Fruit fly (Drosophila melanogaster): Measurements from ENCODE around the gene CG5693.
A peak's percentile ranks its signal among the peaks of the same experiment; 100 is the strongest.

Gene CG5693

DNA sequence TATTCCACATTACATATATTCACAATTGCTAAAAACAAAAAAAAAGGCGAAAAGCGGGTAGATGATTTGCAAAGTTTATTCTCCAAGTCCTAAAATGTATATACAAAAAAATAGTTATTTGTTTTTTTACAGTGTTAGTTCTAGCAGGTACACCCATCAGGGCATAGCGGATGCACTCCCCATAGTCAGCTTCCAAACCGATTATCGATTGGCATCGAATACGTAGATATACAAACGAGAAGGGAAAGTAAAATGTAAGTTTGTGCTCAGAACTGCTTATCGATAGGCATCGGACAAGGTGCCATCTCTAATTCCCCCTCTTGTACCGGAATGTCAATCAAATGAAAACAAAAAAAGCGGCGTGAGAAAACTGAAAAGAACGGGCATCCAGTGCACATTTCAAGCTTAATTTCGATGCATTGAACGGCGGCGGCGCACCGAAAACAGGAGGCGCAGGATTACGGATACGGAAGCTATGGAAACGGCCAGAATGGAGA lies 43.3 kb upstream of the CG5693 start, which contains the start of gene CG5674 (continued):
- TF ChIP-seq sc (optimal IDR thresholded peaks at IDR 0.05) (no peak), sc (GFP tag; optimal IDR thresholded peaks at IDR 0.05) (no peak), vnd (GFP tag; IDR thresholded peaks at IDR 0.05; ENCODE audit: partially characterized antibody) (peak; percentile 83), CG12071 (GFP tag; optimal IDR thresholded peaks at IDR 0.05) (no peak), CG14667 (GFP tag; IDR thresholded peaks at IDR 0.05) (0 out of 2 replicates have a peak, but pooled peaks have one; percentile 34), Adf1 (GFP tag; IDR thresholded peaks at IDR 0.05) (no peak; the same call in 1 of the 2 replicates), CG3407 (GFP tag; optimal IDR thresholded peaks at IDR 0.05) (no peak), Bteb2 (GFP tag; optimal IDR thresholded peaks at IDR 0.05) (no peak), lbe (GFP tag; optimal IDR thresholded peaks at IDR 0.05) (no peak), CG7786 (GFP tag; optimal IDR thresholded peaks at IDR 0.05) (peak; percentile 46), ftz-f1 (GFP tag; optimal IDR thresholded peaks at IDR 0.05) (no peak), al (GFP tag; IDR thresholded peaks at IDR 0.05) (peak; percentile 48), ranshi (GFP tag; IDR thresholded peaks at IDR 0.05) (peak; percentile 42), CG2199 (GFP tag; IDR thresholded peaks at IDR 0.05) (peak; percentile 53; the same call in 1 of the 3 replicates), CG8478 (optimal IDR thresholded peaks at IDR 0.05) (no peak), CG16863 (GFP tag; optimal IDR thresholded peaks at IDR 0.05) (peak; percentile 50), CG2116 (GFP tag; optimal IDR thresholded peaks at IDR 0.05) (peak; percentile 82), NfI (GFP tag; optimal IDR thresholded peaks at IDR 0.05) (peak; percentile 33), emc (GFP tag; optimal IDR thresholded peaks at IDR 0.05) (no peak), Gug (GFP tag; IDR thresholded peaks at IDR 0.05) (peak; percentile 44; the same call in 3 of the 4 replicates), lov (optimal IDR thresholded peaks at IDR 0.05) (no peak), lov (GFP tag; IDR thresholded peaks at IDR 0.05) (no peak), otp (GFP tag; IDR thresholded peaks at IDR 0.05) (no peak; the same call in 2 of the 3 replicates), CG17385 (GFP tag; optimal IDR thresholded peaks at IDR 0.05) (no peak), D19A (tag; optimal IDR thresholded peaks at IDR 0.05) (no peak), CG4854 (GFP tag; optimal IDR thresholded peaks at IDR 0.05) (no peak), mld (GFP tag; IDR thresholded peaks at IDR 0.05; ENCODE audit: partially characterized antibody) (peak; percentile 85), Fer3 (tag; optimal IDR thresholded peaks at IDR 0.05) (no peak), eve (GFP tag; optimal IDR thresholded peaks at IDR 0.05) (no peak), CG4707 (GFP tag; optimal IDR thresholded peaks at IDR 0.05) (no peak), toy (GFP tag; IDR thresholded peaks at IDR 0.05) (no peak), CG34224 (GFP tag; IDR thresholded peaks at IDR 0.05; ENCODE audit: partially characterized antibody) (peak; percentile 80), ap (GFP tag; IDR thresholded peaks at IDR 0.05) (no peak), CG14860 (GFP tag; IDR thresholded peaks at IDR 0.05; ENCODE audit: partially characterized antibody) (peak; percentile 65), CG9437 (GFP tag; optimal IDR thresholded peaks at IDR 0.05) (peak; percentile 18), Asciz (GFP tag; optimal IDR thresholded peaks at IDR 0.05) (no peak), twi (tag; optimal IDR thresholded peaks at IDR 0.05) (no peak), Abd-B (GFP tag; optimal IDR thresholded peaks at IDR 0.05) (peak; percentile 72), p53 (GFP tag; optimal IDR thresholded peaks at IDR 0.05) (peak; percentile 53), Hmx (GFP tag; optimal IDR thresholded peaks at IDR 0.05) (no peak), CG17802 (tag; optimal IDR thresholded peaks at IDR 0.05) (no peak), CG43689 (GFP tag; IDR thresholded peaks at IDR 0.05) (no peak), CG1024 (GFP tag; IDR thresholded peaks at IDR 0.05) (0 out of 2 replicates have a peak, but pooled peaks have one; percentile 18), btn (GFP tag; optimal IDR thresholded peaks at IDR 0.05) (peak; percentile 5), dimm (GFP tag; IDR thresholded peaks at IDR 0.05) (no peak), Atf6 (GFP tag; IDR thresholded peaks at IDR 0.05) (peak; percentile 24; the same call in 1 of the 2 replicates), jigr1 (GFP tag; IDR thresholded peaks at IDR 0.05) (no peak), Dip2 (GFP tag; IDR thresholded peaks at IDR 0.05) (no peak), rib (GFP tag; IDR thresholded peaks at IDR 0.05) (no peak), BEAF-32 (GFP tag; optimal IDR thresholded peaks at IDR 0.05) (peak; percentile 91), Ada2b (GFP tag; IDR thresholded peaks at IDR 0.05) (peak; percentile 61), CG8944 (GFP tag; optimal IDR thresholded peaks at IDR 0.05) (peak; percentile 42)
